Worm (Caenorhabditis elegans) whole organism, L1 larva: ENCODE data around the gene ZK643.6.
A peak's percentile ranks its signal among the peaks of the same experiment; 100 is the strongest.

ENCODE experiments used
- C04F5.9 ChIP-seq: sonication (generic microtip); optimal IDR thresholded peaks from 2 replicates; lab custom pipeline; 2016; ENCODE audit warnings: missing genetic modification characterization, missing compliant biosample characterization
- C16A3.4 ChIP-seq: fragments of 150-350 bp; optimal IDR thresholded peaks from 2 replicates; lab custom pipeline; 2014; ENCODE audit warnings: missing biosample characterization, missing genetic modification characterization
- Y116A8C.19 ChIP-seq: sonication (generic microtip); optimal IDR thresholded peaks from 2 replicates; lab custom pipeline; 2016; ENCODE audit warnings: missing compliant biosample characterization, missing genetic modification characterization, borderline replicate concordance
- aha-1 ChIP-seq: fragments of 150-350 bp; optimal IDR thresholded peaks from 2 replicates; lab custom pipeline; 2014; ENCODE audit warnings: missing biosample characterization, missing genetic modification characterization
- alr-1 ChIP-seq: fragments of 200-800 bp; sonication (Bioruptor generic); optimal IDR thresholded peaks from 2 replicates; lab custom pipeline; 2018; ENCODE audit warnings: borderline replicate concordance, mild to moderate bottlenecking, missing genetic modification characterization, missing compliant biosample characterization
- aly-2 ChIP-seq: fragments of 150-350 bp; optimal IDR thresholded peaks from 2 replicates; lab custom pipeline; 2014; ENCODE audit warnings: missing biosample characterization, missing genetic modification characterization
- blmp-1 ChIP-seq: fragments of 150-350 bp; optimal IDR thresholded peaks from 2 replicates; lab custom pipeline; 2014; ENCODE audit warnings: missing biosample characterization, missing genetic modification characterization
- ceh-63 ChIP-seq: fragments of 200-800 bp; sonication (Bioruptor generic); optimal IDR thresholded peaks from 2 replicates; lab custom pipeline; 2018; ENCODE audit warnings: mild to moderate bottlenecking, missing genetic modification characterization, missing compliant biosample characterization
- ceh-8 ChIP-seq: fragments of 200-800 bp; sonication (Bioruptor generic); optimal IDR thresholded peaks from 2 replicates; lab custom pipeline; 2018; ENCODE audit warnings: mild to moderate bottlenecking, missing genetic modification characterization, moderate library complexity, missing compliant biosample characterization
- dsc-1 ChIP-seq: sonication (generic microtip); optimal IDR thresholded peaks from 2 replicates; lab custom pipeline; 2016; ENCODE audit warnings: mild to moderate bottlenecking, missing genetic modification characterization, missing compliant biosample characterization
- efl-1 ChIP-seq, 4 experiments: fragments of 150-350 bp; optimal IDR thresholded peaks in 3 of 4; peaks in 1 of 4; 1 replicate in 1 of 4; 2 replicates in 3 of 4; lab custom pipeline; 2014; ENCODE audit warnings: missing biosample characterization in 2 of 4, missing genetic modification characterization in 2 of 4, missing genetic modification reagents in 2 of 4
- efl-3 ChIP-seq: fragments of 200-800 bp; sonication (Bioruptor generic); optimal IDR thresholded peaks from 2 replicates; lab custom pipeline; 2018; ENCODE audit warnings: mild to moderate bottlenecking, missing genetic modification characterization, missing compliant biosample characterization
- egl-27 ChIP-seq, 2 experiments: fragments of 150-350 bp in 1 of 2; sonication (generic microtip); optimal IDR thresholded peaks; 3 replicates each; lab custom pipeline; 2017 to 2018; ENCODE audit warnings: missing biosample characterization in 2 of 2, missing genetic modification characterization in 2 of 2, missing genetic modification reagents in 2 of 2
- elt-3 ChIP-seq, 6 experiments: fragments of 150-350 bp in 1 of 6; sonication (generic microtip); optimal IDR thresholded peaks; 2 replicates each; lab custom pipeline; 2017 to 2018; ENCODE audit warnings: missing biosample characterization in 6 of 6, missing genetic modification characterization in 6 of 6, inconsistent platforms in 1 of 6
- fkh-10 ChIP-seq: sonication (generic microtip); optimal IDR thresholded peaks from 2 replicates; lab custom pipeline; 2017; ENCODE audit warnings: missing biosample characterization, missing genetic modification reagents, missing genetic modification characterization
- fkh-8 ChIP-seq: sonication (generic microtip); optimal IDR thresholded peaks from 2 replicates; lab custom pipeline; 2016; ENCODE audit warnings: mild to moderate bottlenecking, missing genetic modification characterization, missing compliant biosample characterization
- grh-1 ChIP-seq: fragments of 200-800 bp; sonication (Bioruptor generic); IDR thresholded peaks from 2 replicates; pipeline ENCODE4 v1.3.6; 2022; ENCODE audit warnings: missing genetic modification reagents, missing genetic modification characterization, missing compliant biosample characterization
- irx-1 ChIP-seq: sonication (generic microtip); optimal IDR thresholded peaks from 2 replicates; lab custom pipeline; 2016; ENCODE audit warnings: missing genetic modification characterization, missing compliant biosample characterization
- isw-1 ChIP-seq: fragments of 200-800 bp; sonication (Bioruptor generic); IDR thresholded peaks from 2 replicates; pipeline ENCODE4 v1.3.6; 2022; ENCODE audit warnings: missing genetic modification characterization, missing compliant biosample characterization
- jun-1 ChIP-seq: fragments of 150-350 bp; optimal IDR thresholded peaks from 2 replicates; lab custom pipeline; 2014; ENCODE audit warnings: missing biosample characterization, missing genetic modification reagents, missing genetic modification characterization
- lin-14 ChIP-seq: fragments of 200-800 bp; sonication (Bioruptor generic); optimal IDR thresholded peaks from 2 replicates; lab custom pipeline; 2018; ENCODE audit warnings: mild to moderate bottlenecking, missing genetic modification characterization, moderate library complexity, missing compliant biosample characterization
- lin-15B ChIP-seq: fragments of 150-350 bp; sonication (generic microtip); optimal IDR thresholded peaks from 3 replicates; lab custom pipeline; 2014; ENCODE audit warnings: missing biosample characterization, missing genetic modification characterization
- lin-35 ChIP-seq, 2 experiments: fragments of 150-350 bp; optimal IDR thresholded peaks; 2 replicates each; lab custom pipeline; 2014; ENCODE audit warnings: missing biosample characterization in 2 of 2, missing genetic modification characterization in 2 of 2, missing genetic modification reagents in 2 of 2
- lin-39 ChIP-seq: fragments of 150-350 bp; optimal IDR thresholded peaks from 2 replicates; lab custom pipeline; 2014; ENCODE audit warnings: missing biosample characterization, missing genetic modification reagents, missing genetic modification characterization
- lir-3 ChIP-seq: sonication (generic microtip); optimal IDR thresholded peaks from 2 replicates; lab custom pipeline; 2016; ENCODE audit warnings: mild to moderate bottlenecking, missing genetic modification characterization, moderate library complexity, missing compliant biosample characterization; ENCODE audit not compliant: poor library complexity
- lsy-2 ChIP-seq, 2 experiments: fragments of 150-350 bp; optimal IDR thresholded peaks; 2 replicates each; lab custom pipeline; 2014; ENCODE audit warnings: missing biosample characterization in 2 of 2, missing genetic modification characterization in 2 of 2
- mab-9 ChIP-seq: fragments of 200-800 bp; sonication (Bioruptor generic); IDR thresholded peaks from 2 replicates; pipeline ENCODE4 v1.3.6; 2022; ENCODE audit warnings: missing genetic modification reagents, missing genetic modification characterization, missing compliant biosample characterization
- mef-2 ChIP-seq: fragments of 150-350 bp; optimal IDR thresholded peaks from 2 replicates; lab custom pipeline; 2014; ENCODE audit warnings: missing biosample characterization, missing genetic modification characterization
- mep-1 ChIP-seq: fragments of 150-350 bp; optimal IDR thresholded peaks from 2 replicates; lab custom pipeline; 2014; ENCODE audit warnings: missing biosample characterization, missing genetic modification characterization
- nhr-12 ChIP-seq: sonication (generic microtip); optimal IDR thresholded peaks from 2 replicates; lab custom pipeline; 2017; ENCODE audit warnings: missing biosample characterization, missing genetic modification characterization
- nhr-19 ChIP-seq: fragments of 200-800 bp; sonication (Bioruptor generic); conservative IDR thresholded peaks from 2 replicates; pipeline ENCODE4 v1.3.6; 2022; ENCODE audit warnings: missing genetic modification characterization, missing compliant biosample characterization
- nhr-20 ChIP-seq: sonication (generic microtip); optimal IDR thresholded peaks from 2 replicates; lab custom pipeline; 2016; ENCODE audit warnings: mild to moderate bottlenecking, missing genetic modification characterization, missing compliant biosample characterization
- nhr-71 ChIP-seq: sonication (generic microtip); optimal IDR thresholded peaks from 2 replicates; lab custom pipeline; 2016; ENCODE audit warnings: mild to moderate bottlenecking, missing genetic modification characterization, moderate library complexity, missing compliant biosample characterization
- nhr-85 ChIP-seq: sonication (generic microtip); peaks from one replicate; lab custom pipeline; 2016; ENCODE audit warnings: missing genetic modification characterization, inconsistent platforms, missing compliant biosample characterization
- nhr-90 ChIP-seq: sonication (generic microtip); optimal IDR thresholded peaks from 2 replicates; lab custom pipeline; 2016; ENCODE audit warnings: mild to moderate bottlenecking, missing genetic modification characterization, missing compliant biosample characterization; ENCODE audit not compliant: poor library complexity
- pag-3 ChIP-seq: sonication (generic microtip); optimal IDR thresholded peaks from 2 replicates; lab custom pipeline; 2017; ENCODE audit warnings: missing genetic modification characterization, mild to moderate bottlenecking, missing compliant biosample characterization, antibody characterized with exemption, borderline replicate concordance; ENCODE audit not compliant: insufficient read depth
- pax-3 ChIP-seq: fragments of 200-800 bp; sonication (Bioruptor generic); optimal IDR thresholded peaks from 2 replicates; lab custom pipeline; 2018; ENCODE audit warnings: mild to moderate bottlenecking, missing genetic modification characterization, moderate library complexity, missing compliant biosample characterization
- pqm-1 ChIP-seq: sonication (generic microtip); optimal IDR thresholded peaks from 3 replicates; lab custom pipeline; 2017; ENCODE audit warnings: missing biosample characterization, missing genetic modification characterization
- rnt-1 ChIP-seq: sonication (generic microtip); optimal IDR thresholded peaks from 2 replicates; lab custom pipeline; 2016; ENCODE audit warnings: mild to moderate bottlenecking, missing genetic modification characterization, moderate library complexity, missing compliant biosample characterization
- skn-1 ChIP-seq: fragments of 150-350 bp; optimal IDR thresholded peaks from 2 replicates; lab custom pipeline; 2014; ENCODE audit warnings: missing biosample characterization, missing genetic modification characterization
- snu-23 ChIP-seq: sonication (generic microtip); optimal IDR thresholded peaks from 2 replicates; lab custom pipeline; 2016; ENCODE audit warnings: missing genetic modification characterization, missing compliant biosample characterization
- sptf-1 ChIP-seq: fragments of 150-350 bp; optimal IDR thresholded peaks from 2 replicates; lab custom pipeline; 2014; ENCODE audit warnings: missing biosample characterization, missing genetic modification characterization
- sup-37 ChIP-seq: fragments of 200-800 bp; sonication (Bioruptor generic); optimal IDR thresholded peaks from 2 replicates; lab custom pipeline; 2018; ENCODE audit warnings: mild to moderate bottlenecking, missing genetic modification characterization, missing compliant biosample characterization
- tbx-2 ChIP-seq: sonication (generic microtip); optimal IDR thresholded peaks from 2 replicates; lab custom pipeline; 2016; ENCODE audit warnings: missing genetic modification characterization, missing compliant biosample characterization
- tlp-1 ChIP-seq: fragments of 150-350 bp; optimal IDR thresholded peaks from 2 replicates; lab custom pipeline; 2014; ENCODE audit warnings: missing biosample characterization, missing genetic modification characterization
- unc-130 ChIP-seq: fragments of 150-350 bp; optimal IDR thresholded peaks from 2 replicates; lab custom pipeline; 2017; ENCODE audit warnings: missing biosample characterization, missing genetic modification characterization, inconsistent platforms
- unc-30 ChIP-seq: sonication (generic microtip); optimal IDR thresholded peaks from 2 replicates; lab custom pipeline; 2017; ENCODE audit warnings: missing biosample characterization, missing genetic modification characterization
- unc-62 ChIP-seq: fragments of 150-350 bp; optimal IDR thresholded peaks from 2 replicates; lab custom pipeline; 2014; ENCODE audit warnings: missing biosample characterization, missing genetic modification reagents, missing genetic modification characterization
- unc-86 ChIP-seq: sonication (generic microtip); optimal IDR thresholded peaks from 2 replicates; lab custom pipeline; 2016; ENCODE audit warnings: missing genetic modification characterization, missing compliant biosample characterization
- vab-15 ChIP-seq: sonication (generic microtip); optimal IDR thresholded peaks from 2 replicates; lab custom pipeline; 2017; ENCODE audit warnings: missing genotype, mild to moderate bottlenecking, missing genetic modification characterization, missing compliant biosample characterization
- xbp-1 ChIP-seq: sonication (generic microtip); optimal IDR thresholded peaks from 2 replicates; lab custom pipeline; 2016; ENCODE audit warnings: missing genetic modification characterization, missing compliant biosample characterization
- zag-1 ChIP-seq: fragments of 150-350 bp; optimal IDR thresholded peaks from 2 replicates; lab custom pipeline; 2014; ENCODE audit warnings: missing biosample characterization, missing genetic modification characterization
- zip-4 ChIP-seq: fragments of 200-800 bp; sonication (Bioruptor generic); optimal IDR thresholded peaks from 2 replicates; lab custom pipeline; 2018; ENCODE audit warnings: mild to moderate bottlenecking, missing genetic modification characterization, moderate library complexity, missing compliant biosample characterization

The ZK643.6 gene

ce11 chrIII:8986872-8987271 is 26.3 kb upstream of the ZK643.6 start:
- TF ChIP-seq jun-1 (tag; lab: Kevin White, UChicago) (no peak), egl-27 (tag; optimal IDR thresholded peaks at IDR 0.05; lab: Kevin White, UChicago) (no peak), aly-2 (no peak), zip-4 (GFP tag; lab: Kevin White, UChicago) (no peak), C04F5.9 (tag; lab: Kevin White, UChicago) (no peak), lin-14 (peak; percentile 84), blmp-1 (tag; lab: Kevin White, UChicago) (peak; percentile 85), tlp-1 (tag; lab: Kevin White, UChicago) (no peak), lir-3 (tag; lab: Kevin White, UChicago) (no peak), unc-130 (tag; lab: Kevin White, UChicago) (no peak), vab-15 (tag; lab: Kevin White, UChicago) (no peak), sup-37 (GFP tag; lab: Kevin White, UChicago) (no peak), sptf-1 (tag; lab: Kevin White, UChicago) (no peak), ceh-63 (GFP tag; lab: Kevin White, UChicago) (no peak), skn-1 (tag; lab: Kevin White, UChicago) (peak; percentile 15), lin-35 (GFP tag; optimal IDR thresholded peaks at IDR 0.05; lab: Kevin White, UChicago) (peak in 1 of 2 experiments; percentile 38), snu-23 (peak; percentile 53), pag-3 (tag; lab: Kevin White, UChicago) (no peak), ceh-8 (no peak), fkh-8 (tag; lab: Kevin White, UChicago) (no peak), dsc-1 (peak; percentile 67), lin-39 (no peak), fkh-10 (no peak), rnt-1 (tag; lab: Kevin White, UChicago) (no peak), mab-9 (GFP tag; lab: Robert Waterston, UW) (no peak), pqm-1 (no peak), C16A3.4 (tag; lab: Kevin White, UChicago) (peak; percentile 8), Y116A8C.19 (tag; lab: Kevin White, UChicago) (no peak), lin-15B (tag; lab: Kevin White, UChicago) (no peak), xbp-1 (tag; lab: Kevin White, UChicago) (no peak), unc-62 (no peak), mef-2 (tag; lab: Kevin White, UChicago) (no peak), efl-1 (optimal IDR thresholded peaks at IDR 0.05; lab: Kevin White, UChicago) (no peak), efl-1 (GFP tag; optimal IDR thresholded peaks at IDR 0.05 in 1 of 2; lab: Kevin White, UChicago) (peak in 1 of 2 experiments; percentile 39), pax-3 (peak; percentile 37), zag-1 (tag; lab: Kevin White, UChicago) (no peak), grh-1 (GFP tag; lab: Robert Waterston, UW) (no peak), mep-1 (tag; lab: Kevin White, UChicago) (no peak), isw-1 (GFP tag; lab: Robert Waterston, UW) (no peak), nhr-12 (tag; lab: Kevin White, UChicago) (no peak), irx-1 (no peak), aha-1 (tag; lab: Kevin White, UChicago) (no peak), nhr-19 (GFP tag; lab: Robert Waterston, UW) (0 out of 2 replicates have a peak, but pooled peaks have one; percentile 4), nhr-71 (tag; lab: Kevin White, UChicago) (peak; percentile 69), unc-30 (no peak), nhr-85 (peak; percentile 88), tbx-2 (tag; lab: Kevin White, UChicago) (peak; percentile 47), unc-86 (no peak), alr-1 (no peak), nhr-90 (tag; lab: Kevin White, UChicago) (no peak), elt-3 (tag; optimal IDR thresholded peaks at IDR 0.05; lab: Kevin White, UChicago) (peak; percentile 93 to 100 (median 98)), nhr-20 (tag; lab: Kevin White, UChicago) (peak; percentile 47), efl-3 (GFP tag; lab: Kevin White, UChicago) (no peak), lsy-2 (tag; optimal IDR thresholded peaks at IDR 0.05; lab: Kevin White, UChicago) (peak in 1 of 2 experiments; percentile 41)
